Worm (Caenorhabditis elegans): ENCODE results near the gene W06H8.2.

The W06H8.2 gene

DNA sequence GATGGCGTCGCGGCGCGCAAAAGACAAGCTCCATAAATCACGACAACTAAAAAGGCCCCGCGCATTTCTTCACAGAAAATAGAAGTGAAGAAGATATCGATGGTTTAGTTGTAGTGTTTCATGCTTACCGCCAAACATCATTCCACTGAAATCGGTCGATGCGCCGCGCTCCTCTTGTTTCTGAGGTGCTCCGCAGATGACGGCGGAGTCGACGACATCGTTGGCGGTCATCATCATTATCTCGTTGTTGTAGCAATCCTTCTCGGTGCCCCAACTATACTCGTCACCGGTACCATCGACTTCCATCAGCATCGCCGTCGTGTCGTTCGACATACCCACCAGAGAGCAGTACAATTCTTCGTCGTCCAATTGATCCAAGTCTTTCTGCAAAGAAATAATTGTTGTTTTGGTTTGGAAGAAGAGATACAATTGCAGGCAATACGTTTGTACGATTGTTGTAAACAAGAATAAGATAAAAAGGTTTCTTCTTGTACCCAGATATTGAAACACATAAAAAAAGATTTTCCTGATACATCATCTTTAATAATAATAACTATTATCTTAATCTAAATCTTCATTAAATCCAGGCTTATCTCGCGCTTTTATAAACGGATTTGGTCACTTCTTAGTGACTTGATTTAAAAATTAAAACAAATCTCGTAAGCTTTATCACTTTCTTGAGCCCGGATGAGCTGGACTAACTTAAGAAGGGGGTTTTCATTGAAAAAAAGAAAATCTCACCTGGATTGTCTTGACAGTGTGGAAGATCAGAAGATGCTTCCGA, 19.4 kb downstream of the W06H8.2 start (continued):
- no peak for TF ChIP-seq F57A8.1 (GFP tag; optimal IDR thresholded peaks at IDR 0.05)
- 0 out of 2 replicates have a peak, but pooled peaks have one; percentile 28 for TF ChIP-seq K11D2.4 (GFP tag; IDR thresholded peaks at IDR 0.05)
- no peak for TF ChIP-seq nhr-90 (tag; optimal IDR thresholded peaks at IDR 0.05)
- no peak for TF ChIP-seq bed-2 (GFP tag; IDR thresholded peaks at IDR 0.05)
- no peak for TF ChIP-seq bed-1 (GFP tag; IDR thresholded peaks at IDR 0.05)
- no peak for TF ChIP-seq B0261.1 (tag; optimal IDR thresholded peaks at IDR 0.05)
- no peak for TF ChIP-seq mes-4 (tag; optimal IDR thresholded peaks at IDR 0.05)
- peak; percentile 27 for TF ChIP-seq chd-7 (tag; optimal IDR thresholded peaks at IDR 0.05)
- no peak for TF ChIP-seq attf-5 (GFP tag; optimal IDR thresholded peaks at IDR 0.05)
- TF ChIP-seq ceh-40 (GFP tag; IDR thresholded peaks at IDR 0.05) = no peak
- no peak for TF ChIP-seq sea-2 (GFP tag; IDR thresholded peaks at IDR 0.05)
- peak; percentile 23 for TF ChIP-seq nfyb-1 (GFP tag; IDR thresholded peaks at IDR 0.05)
- TF ChIP-seq nhr-27 (tag; optimal IDR thresholded peaks at IDR 0.05) = no peak
- TF ChIP-seq lir-1 (GFP tag; conservative IDR thresholded peaks at IDR 0.05) = 0 out of 2 replicates have a peak, but pooled peaks have one; percentile 15
- no peak for TF ChIP-seq F39B2.1 (GFP tag; IDR thresholded peaks at IDR 0.05)
- TF ChIP-seq hsf-1 (GFP tag; IDR thresholded peaks at IDR 0.05) = no peak
- TF ChIP-seq F23B12.7 (tag; optimal IDR thresholded peaks at IDR 0.05; ENCODE audit: insufficient read depth) = no peak
- TF ChIP-seq Y56A3A.18 (GFP tag; IDR thresholded peaks at IDR 0.05) = no peak
- TF ChIP-seq athp-1 (tag; optimal IDR thresholded peaks at IDR 0.05) = no peak
- peak; percentile 6 for TF ChIP-seq ZK185.1 (tag; optimal IDR thresholded peaks at IDR 0.05; ENCODE audit: poor library complexity, severe bottlenecking)
- 0 out of 2 replicates have a peak, but pooled peaks have one; percentile 10 for TF ChIP-seq Y53G8AR.9 (GFP tag; conservative IDR thresholded peaks at IDR 0.05)
- TF ChIP-seq snpc-1.1 (tag; optimal IDR thresholded peaks at IDR 0.05; ENCODE audit: insufficient read depth) = no peak
- no peak for TF ChIP-seq rec-8 (tag; optimal IDR thresholded peaks at IDR 0.05)
- no peak for TF ChIP-seq B0019.2 (GFP tag; conservative IDR thresholded peaks at IDR 0.05)
- TF ChIP-seq cebp-1 (GFP tag; IDR thresholded peaks at IDR 0.05) = no peak
- peak; percentile 30 for TF ChIP-seq cebp-1 (tag; optimal IDR thresholded peaks at IDR 0.05)
- no peak for TF ChIP-seq die-1 (tag; optimal IDR thresholded peaks at IDR 0.05)
- TF ChIP-seq ama-1 (optimal IDR thresholded peaks at IDR 0.05) = no peak
- TF ChIP-seq ama-1 (GFP tag; optimal IDR thresholded peaks at IDR 0.05) = no peak
- TF ChIP-seq lsy-27 (tag; optimal IDR thresholded peaks at IDR 0.05; ENCODE audit: borderline replicate concordance, insufficient read depth) = no peak
- TF ChIP-seq atf-7 (tag; optimal IDR thresholded peaks at IDR 0.05) = no peak
- TF ChIP-seq nhr-120 (GFP tag; IDR thresholded peaks at IDR 0.05) = no peak
- no peak for TF ChIP-seq ceh-27 (GFP tag; optimal IDR thresholded peaks at IDR 0.05)
- TF ChIP-seq snpc-1.3 (tag; optimal IDR thresholded peaks at IDR 0.05; ENCODE audit: insufficient read depth) = no peak
- no peak for TF ChIP-seq ztf-18 (tag; optimal IDR thresholded peaks at IDR 0.05)
- no peak for TF ChIP-seq lin-54 (GFP tag; optimal IDR thresholded peaks at IDR 0.05)

- TF ChIP-seq athp-1 (tag; optimal IDR thresholded peaks at IDR 0.05) (peak; percentile 28), ceh-100 (GFP tag; IDR thresholded peaks at IDR 0.05) (no peak), ets-4 (GFP tag; optimal IDR thresholded peaks at IDR 0.05) (peak; percentile 63), F52B5.7 (tag; optimal IDR thresholded peaks at IDR 0.05) (peak; percentile 65), nhr-90 (tag; optimal IDR thresholded peaks at IDR 0.05) (peak; percentile 38), madf-10 (tag; optimal IDR thresholded peaks at IDR 0.05) (peak; percentile 13), snpc-3.4 (tag; optimal IDR thresholded peaks at IDR 0.05) (no peak), ztf-3 (GFP tag; optimal IDR thresholded peaks at IDR 0.05) (peak; percentile 69), ztf-25 (GFP tag; IDR thresholded peaks at IDR 0.05) (0 out of 2 replicates have a peak, but pooled peaks have one; percentile 54), him-1 (tag; optimal IDR thresholded peaks at IDR 0.05) (no peak), lin-54 (GFP tag; optimal IDR thresholded peaks at IDR 0.05) (peak; percentile 20), zfh-2 (GFP tag; conservative IDR thresholded peaks at IDR 0.05) (peak; percentile 75), nfyb-1 (GFP tag; IDR thresholded peaks at IDR 0.05) (0 out of 2 replicates have a peak, but pooled peaks have one; percentile 67), pbrm-1 (GFP tag; IDR thresholded peaks at IDR 0.05) (peak; percentile 36; the same call in 1 of the 2 replicates)
Observed at ce11 chrV:6226530-6227125, 20.1 kb downstream of the W06H8.2 start, which contains the start of gene W06H8.6. Gene W06H8.6, minus strand, starts transcription at chrV:6227010.
